Worm (Caenorhabditis elegans) whole organism, L1 larva: Measurements from ENCODE around the gene F54H5.5.

Experiments
- lin-35 ChIP-seq, 2 experiments: fragments of 150-350 bp; optimal IDR thresholded peaks; 2 replicates each; lab custom pipeline; 2014; ENCODE audit warnings: missing biosample characterization in 2 of 2, missing genetic modification characterization in 2 of 2, missing genetic modification reagents in 2 of 2
- unc-62 ChIP-seq: fragments of 150-350 bp; optimal IDR thresholded peaks from 2 replicates; lab custom pipeline; 2014; ENCODE audit warnings: missing biosample characterization, missing genetic modification reagents, missing genetic modification characterization

DNA sequence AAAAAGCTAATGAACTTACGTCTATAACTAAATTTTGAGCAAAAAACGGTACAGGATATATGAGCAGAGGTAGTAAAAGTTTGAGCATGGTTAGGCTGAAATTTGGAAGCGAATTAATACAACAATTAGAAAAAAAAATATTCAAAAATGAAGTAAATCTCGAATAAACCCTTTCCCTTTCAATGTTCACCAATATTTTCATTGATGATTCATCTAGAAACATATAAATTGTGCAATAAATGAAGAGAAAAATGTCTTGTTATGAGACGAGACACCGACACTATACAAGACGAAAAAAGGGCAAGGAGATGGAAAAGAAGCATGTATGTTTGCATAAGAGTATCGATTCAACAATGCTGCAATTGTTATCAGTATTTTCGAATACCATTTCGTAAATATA, 1.8 kb downstream of the F54H5.5 start, which contains the start of gene F54H5.14:
- TF ChIP-seq lin-35 (GFP tag; optimal IDR thresholded peaks at IDR 0.05; lab: Kevin White, UChicago) (no peak), unc-62 (GFP tag; lab: Kevin White, UChicago) (no peak)
